Worm (Caenorhabditis elegans) whole organism, L3 larva: ENCODE results near the gene F56C9.6.
A peak's percentile ranks its signal among the peaks of the same experiment; 100 is the strongest.

Experiments
- R02D3.7 ChIP-seq: fragments of 150-350 bp; optimal IDR thresholded peaks from 2 replicates; lab custom pipeline; 2014; ENCODE audit warnings: missing biosample characterization, missing genetic modification characterization
- ZK546.5 ChIP-seq: sonication (generic microtip); optimal IDR thresholded peaks from 2 replicates; lab custom pipeline; 2017; ENCODE audit warnings: missing biosample characterization, missing genetic modification characterization
- aly-2 ChIP-seq: fragments of 150-350 bp; optimal IDR thresholded peaks from 2 replicates; lab custom pipeline; 2014; ENCODE audit warnings: missing biosample characterization, missing genetic modification characterization
- ama-1 ChIP-seq: fragments of 150-350 bp; optimal IDR thresholded peaks from 2 replicates; lab custom pipeline; 2018
- ceh-82 ChIP-seq: fragments of 150-350 bp; optimal IDR thresholded peaks from 2 replicates; lab custom pipeline; 2014; ENCODE audit warnings: missing biosample characterization, missing genetic modification characterization
- ceh-9 ChIP-seq: sonication (generic microtip); optimal IDR thresholded peaks from 2 replicates; lab custom pipeline; 2018; ENCODE audit warnings: missing biosample characterization, missing genetic modification characterization
- daf-12 ChIP-seq: fragments of 150-350 bp; optimal IDR thresholded peaks from 2 replicates; lab custom pipeline; 2014; ENCODE audit warnings: missing biosample characterization, missing genetic modification reagents, missing genetic modification characterization
- egl-27 ChIP-seq: sonication (generic microtip); optimal IDR thresholded peaks from 4 replicates; lab custom pipeline; 2017; ENCODE audit warnings: missing biosample characterization, missing genetic modification reagents, missing genetic modification characterization
- elt-1 ChIP-seq: fragments of 150-350 bp; optimal IDR thresholded peaks from 2 replicates; lab custom pipeline; 2014; ENCODE audit warnings: missing biosample characterization, missing genetic modification characterization
- elt-2 ChIP-seq: sonication (generic microtip); optimal IDR thresholded peaks from 2 replicates; lab custom pipeline; 2016; ENCODE audit warnings: missing genetic modification reagents, mild to moderate bottlenecking, missing genetic modification characterization, missing compliant biosample characterization
- elt-3 ChIP-seq, 3 experiments: fragments of 150-350 bp in 1 of 3; sonication (generic microtip) in 2 of 3; optimal IDR thresholded peaks; 2 replicates in 2 of 3; 4 replicates in 1 of 3; lab custom pipeline; 2014 to 2017; ENCODE audit warnings: missing biosample characterization in 3 of 3, missing genetic modification characterization in 3 of 3
- eor-1 ChIP-seq, 2 experiments: fragments of 150-350 bp; optimal IDR thresholded peaks; 2 replicates each; lab custom pipeline; 2014 to 2018; ENCODE audit warnings: missing biosample characterization in 2 of 2, missing genetic modification characterization in 2 of 2
- fkh-10 ChIP-seq: sonication (generic microtip); optimal IDR thresholded peaks from 2 replicates; lab custom pipeline; 2017; ENCODE audit warnings: missing biosample characterization, missing genetic modification reagents, missing genetic modification characterization
- fos-1 ChIP-seq: fragments of 150-350 bp; optimal IDR thresholded peaks from 2 replicates; lab custom pipeline; 2014; ENCODE audit warnings: missing biosample characterization, missing genetic modification characterization
- hmg-11 ChIP-seq: sonication (generic microtip); optimal IDR thresholded peaks from 2 replicates; lab custom pipeline; 2016; ENCODE audit warnings: missing genetic modification characterization, missing compliant biosample characterization
- jun-1 ChIP-seq: fragments of 150-350 bp; optimal IDR thresholded peaks from 2 replicates; lab custom pipeline; 2014; ENCODE audit warnings: missing biosample characterization, missing genetic modification reagents, missing genetic modification characterization
- lin-15B ChIP-seq: fragments of 150-350 bp; optimal IDR thresholded peaks from 2 replicates; lab custom pipeline; 2014; ENCODE audit warnings: missing biosample characterization, missing genetic modification characterization
- lin-39 ChIP-seq: fragments of 150-350 bp; optimal IDR thresholded peaks from 2 replicates; lab custom pipeline; 2018; ENCODE audit warnings: missing biosample characterization, missing genetic modification reagents, missing genetic modification characterization
- lsy-12 ChIP-seq: sonication (generic microtip); optimal IDR thresholded peaks from 2 replicates; lab custom pipeline; 2016; ENCODE audit warnings: mild to moderate bottlenecking, missing genetic modification characterization, missing compliant biosample characterization
- mdl-1 ChIP-seq: fragments of 150-350 bp; optimal IDR thresholded peaks from 2 replicates; lab custom pipeline; 2014; ENCODE audit warnings: missing biosample characterization, missing genetic modification characterization
- mml-1 ChIP-seq: fragments of 150-350 bp; sonication (generic microtip); optimal IDR thresholded peaks from 3 replicates; lab custom pipeline; 2014; ENCODE audit warnings: missing biosample characterization, missing genetic modification characterization
- nfya-1 ChIP-seq: sonication (generic microtip); optimal IDR thresholded peaks from 2 replicates; lab custom pipeline; 2017; ENCODE audit warnings: missing genetic modification characterization, mild to moderate bottlenecking, missing compliant biosample characterization, antibody characterized with exemption, moderate library complexity; ENCODE audit not compliant: insufficient read depth
- nhr-11 ChIP-seq: fragments of 150-350 bp; optimal IDR thresholded peaks from 2 replicates; lab custom pipeline; 2014; ENCODE audit warnings: missing biosample characterization, missing genetic modification characterization
- nhr-12 ChIP-seq: fragments of 150-350 bp; optimal IDR thresholded peaks from 2 replicates; lab custom pipeline; 2014; ENCODE audit warnings: missing biosample characterization, missing genetic modification characterization
- nhr-23 ChIP-seq: fragments of 150-350 bp; optimal IDR thresholded peaks from 2 replicates; lab custom pipeline; 2014; ENCODE audit warnings: missing biosample characterization, missing genetic modification reagents, missing genetic modification characterization
- nhr-25 ChIP-seq: sonication (generic microtip); optimal IDR thresholded peaks from 2 replicates; lab custom pipeline; 2017; ENCODE audit warnings: missing biosample characterization, missing genetic modification characterization
- nhr-43 ChIP-seq: sonication (generic microtip); optimal IDR thresholded peaks from 2 replicates; lab custom pipeline; 2016; ENCODE audit warnings: mild to moderate bottlenecking, missing genetic modification characterization, missing compliant biosample characterization; ENCODE audit not compliant: poor library complexity, severe bottlenecking
- nhr-67 ChIP-seq: fragments of 150-350 bp; optimal IDR thresholded peaks from 2 replicates; lab custom pipeline; 2014; ENCODE audit warnings: missing biosample characterization, missing genetic modification characterization
- nhr-76 ChIP-seq: fragments of 150-350 bp; sonication (generic microtip); optimal IDR thresholded peaks from 5 replicates; lab custom pipeline; 2014; ENCODE audit warnings: missing biosample characterization, missing genetic modification characterization
- pha-4 ChIP-seq: fragments of 150-350 bp; optimal IDR thresholded peaks from 2 replicates; lab custom pipeline; 2014; ENCODE audit warnings: missing biosample characterization, missing genetic modification reagents, missing genetic modification characterization
- pqm-1 ChIP-seq: fragments of 150-350 bp; optimal IDR thresholded peaks from 2 replicates; lab custom pipeline; 2017; ENCODE audit warnings: missing biosample characterization, missing genetic modification characterization, inconsistent platforms
- sea-2 ChIP-seq: fragments of 150-350 bp; sonication (generic microtip); optimal IDR thresholded peaks from 4 replicates; lab custom pipeline; 2014; ENCODE audit warnings: missing biosample characterization, missing genetic modification reagents, missing genetic modification characterization
- skn-1 ChIP-seq: fragments of 150-350 bp; optimal IDR thresholded peaks from 2 replicates; lab custom pipeline; 2014; ENCODE audit warnings: missing biosample characterization, missing genetic modification characterization
- snpc-4 ChIP-seq: fragments of 150-350 bp; optimal IDR thresholded peaks from 2 replicates; lab custom pipeline; 2014; ENCODE audit warnings: missing biosample characterization, missing genetic modification characterization
- tbx-2 ChIP-seq: sonication (generic microtip); optimal IDR thresholded peaks from 2 replicates; lab custom pipeline; 2016; ENCODE audit warnings: mild to moderate bottlenecking, missing genetic modification characterization, missing compliant biosample characterization
- unc-39 ChIP-seq: sonication (generic microtip); optimal IDR thresholded peaks from 4 replicates; lab custom pipeline; 2017; ENCODE audit warnings: missing biosample characterization, missing genetic modification characterization
- zag-1 ChIP-seq: fragments of 150-350 bp; optimal IDR thresholded peaks from 2 replicates; lab custom pipeline; 2014; ENCODE audit warnings: missing biosample characterization, missing genetic modification characterization
- ztf-11 ChIP-seq: fragments of 150-350 bp; optimal IDR thresholded peaks from 2 replicates; lab custom pipeline; 2014; ENCODE audit warnings: missing biosample characterization, missing genetic modification characterization

Gene F56C9.6

DNA sequence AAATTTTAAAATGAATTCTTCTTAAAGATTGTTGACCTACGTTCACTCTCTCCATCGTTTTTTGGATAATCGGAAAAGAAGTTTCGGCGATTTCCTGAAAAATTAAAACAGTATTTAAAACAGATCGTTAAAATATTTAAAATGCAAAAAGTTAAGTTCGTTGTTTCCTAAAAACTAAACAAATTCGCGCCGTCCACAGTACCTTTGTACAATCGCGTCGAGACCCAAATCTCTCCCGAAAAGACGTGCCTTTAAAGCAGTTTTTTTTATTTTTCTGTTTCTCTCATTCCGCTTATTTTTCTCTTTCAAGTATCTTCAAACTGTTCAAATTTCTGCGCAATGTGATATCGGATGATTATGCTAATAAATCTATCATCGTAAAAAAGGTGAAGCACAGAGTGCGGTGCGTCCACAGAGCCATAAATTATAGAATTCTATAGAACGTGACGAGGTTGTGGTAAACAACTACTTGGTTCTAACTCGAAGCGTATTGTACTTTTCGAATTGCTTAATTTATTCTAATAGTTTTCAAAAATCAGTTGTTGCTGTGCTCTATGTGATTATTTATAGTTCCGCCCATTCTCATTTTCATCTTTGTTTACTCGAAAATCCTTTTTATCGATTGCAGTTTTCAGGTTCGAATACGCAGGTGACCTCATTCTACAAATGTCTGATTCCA, at the start of gene F56C9.6, which contains the start of gene F56C9.3:
Gene F56C9.6 (minus strand): TSS at position 112 of the 679 bp plus-strand sequence.
Gene F56C9.3 (plus strand): TSS at position 629 of the 679 bp plus-strand sequence.
- TF ChIP-seq nhr-76 (tag; lab: Kevin White, UChicago) = no peak
- TF ChIP-seq ama-1 (lab: Kevin White, UChicago) = no peak
- TF ChIP-seq skn-1 = no peak
- TF ChIP-seq lin-15B (tag; lab: Kevin White, UChicago) = no peak
- TF ChIP-seq elt-3 (tag; optimal IDR thresholded peaks at IDR 0.05; lab: Kevin White, UChicago) = no peak
- no peak for TF ChIP-seq pqm-1
- no peak for TF ChIP-seq nhr-25 (tag; lab: Kevin White, UChicago)
- TF ChIP-seq egl-27 (tag; lab: Kevin White, UChicago) = no peak
- no peak for TF ChIP-seq fos-1 (tag; lab: Kevin White, UChicago)
- no peak for TF ChIP-seq lin-39 (tag; lab: Kevin White, UChicago)
- no peak for TF ChIP-seq nhr-23 (tag; lab: Kevin White, UChicago)
- TF ChIP-seq ceh-82 (tag; lab: Kevin White, UChicago) = no peak
- no peak for TF ChIP-seq eor-1 (tag; optimal IDR thresholded peaks at IDR 0.05; lab: Kevin White, UChicago)
- TF ChIP-seq lsy-12 (tag; lab: Kevin White, UChicago) = no peak
- TF ChIP-seq pha-4 = no peak
- no peak for TF ChIP-seq elt-1 (tag; lab: Kevin White, UChicago)
- no peak for TF ChIP-seq ZK546.5 (tag; lab: Kevin White, UChicago)
- TF ChIP-seq daf-12 (tag; lab: Kevin White, UChicago) = no peak
- no peak for TF ChIP-seq R02D3.7 (tag; lab: Kevin White, UChicago)

DNA sequence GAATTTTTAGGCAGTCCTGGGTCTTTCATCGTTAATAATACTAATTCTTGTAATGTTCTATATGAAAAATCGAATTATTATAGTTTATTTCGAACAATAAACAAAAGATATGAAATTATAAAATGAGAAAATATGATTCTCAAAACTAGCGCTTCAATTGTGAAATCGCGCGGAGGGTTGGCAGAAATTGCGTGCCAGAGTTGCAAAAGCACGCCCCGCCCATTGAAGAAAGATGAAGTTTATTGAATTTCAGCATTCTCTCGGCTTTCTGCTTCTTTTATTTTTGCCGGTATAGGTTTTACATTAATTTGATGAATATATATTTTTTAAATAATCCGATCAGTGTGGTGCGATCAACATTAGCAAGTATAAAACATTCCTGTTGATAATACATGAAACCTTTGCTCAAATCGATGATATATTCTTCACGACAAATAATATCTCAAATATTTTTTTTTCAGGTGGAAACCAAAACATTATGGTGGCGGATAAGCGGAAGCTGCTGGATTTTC, 48.5 kb upstream of the F56C9.6 start, which contains the start of the genes eco-1 and hmgr-1:
Gene eco-1 (minus strand): TSS at position 59 of the 512 bp plus-strand sequence.
Gene hmgr-1 (plus strand): TSS at position 462 of the 512 bp plus-strand sequence.
- TF ChIP-seq elt-1 (tag; lab: Kevin White, UChicago) (no peak), daf-12 (tag; lab: Kevin White, UChicago) (no peak), nfya-1 (tag; lab: Kevin White, UChicago) (peak; percentile 55), ama-1 (lab: Kevin White, UChicago) (no peak), unc-39 (tag; lab: Kevin White, UChicago) (no peak), sea-2 (no peak), lin-39 (tag; lab: Kevin White, UChicago) (peak; percentile 41), nhr-12 (no peak), eor-1 (tag; optimal IDR thresholded peaks at IDR 0.05; lab: Kevin White, UChicago) (no peak), lin-15B (tag; lab: Kevin White, UChicago) (peak; percentile 35), mdl-1 (no peak), snpc-4 (peak; percentile 4), nhr-23 (tag; lab: Kevin White, UChicago) (peak; percentile 13), egl-27 (tag; lab: Kevin White, UChicago) (no peak), tbx-2 (tag; lab: Kevin White, UChicago) (no peak), nhr-11 (tag; lab: Kevin White, UChicago) (no peak), mml-1 (tag; lab: Kevin White, UChicago) (no peak), ztf-11 (tag; lab: Kevin White, UChicago) (no peak), zag-1 (tag; lab: Kevin White, UChicago) (no peak), fos-1 (tag; lab: Kevin White, UChicago) (no peak), ceh-82 (tag; lab: Kevin White, UChicago) (no peak), jun-1 (tag; lab: Kevin White, UChicago) (no peak), ceh-9 (no peak), hmg-11 (peak; percentile 52), nhr-43 (peak; percentile 26), nhr-67 (tag; lab: Kevin White, UChicago) (no peak), nhr-76 (tag; lab: Kevin White, UChicago) (no peak), ZK546.5 (tag; lab: Kevin White, UChicago) (no peak), pqm-1 (no peak), aly-2 (no peak), fkh-10 (GFP tag; lab: Kevin White, UChicago) (no peak), elt-2 (tag; lab: Kevin White, UChicago) (no peak), elt-3 (tag; optimal IDR thresholded peaks at IDR 0.05; lab: Kevin White, UChicago) (no peak)
